Worm (Caenorhabditis elegans): ENCODE results near the gene abu-2.

abu-2 gene

DNA sequence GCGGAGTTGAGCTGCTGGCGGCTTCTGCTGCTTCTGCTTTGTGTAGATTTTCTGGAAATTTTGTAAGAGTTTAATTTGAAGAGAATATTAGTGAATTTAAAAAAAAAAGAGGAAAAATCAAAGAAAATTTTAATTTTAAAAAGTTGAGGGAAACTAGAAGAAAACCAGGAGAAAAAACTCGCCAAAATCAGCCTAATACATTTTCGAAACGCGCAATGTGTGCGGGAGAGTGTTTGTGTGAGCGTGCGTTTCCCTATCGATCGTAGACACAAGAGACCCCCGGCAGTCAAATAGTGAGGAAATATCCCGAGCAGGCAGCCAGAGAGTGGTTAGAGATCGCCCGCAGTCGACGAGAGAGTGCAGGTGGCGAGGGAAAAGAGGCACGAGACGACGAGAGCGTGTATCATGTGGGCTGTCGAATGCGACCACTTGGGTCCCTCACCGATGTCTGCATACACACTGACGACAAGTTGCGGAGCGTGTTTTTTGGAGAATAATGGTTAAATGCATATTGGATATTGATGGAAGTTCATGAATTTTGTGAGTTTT is 36.2 kb upstream of the abu-2 start, which contains the start of gene zfp-3 (continued):
- TF ChIP-seq dmd-6 (GFP tag; IDR thresholded peaks at IDR 0.05), result peak; percentile 91
- TF ChIP-seq dve-1 (tag; optimal IDR thresholded peaks at IDR 0.05; ENCODE audit: insufficient read depth), result peak; percentile 97
- peak; percentile 88 for TF ChIP-seq nhr-77 (tag; optimal IDR thresholded peaks at IDR 0.05)
- no peak for TF ChIP-seq nhr-111 (GFP tag; optimal IDR thresholded peaks at IDR 0.05)
- no peak for TF ChIP-seq madf-5 (GFP tag; IDR thresholded peaks at IDR 0.05)
- peak; percentile 94 for TF ChIP-seq nhr-11 (tag; optimal IDR thresholded peaks at IDR 0.05)
- TF ChIP-seq ceh-28 (tag; optimal IDR thresholded peaks at IDR 0.05), result peak; percentile 72
- no peak for TF ChIP-seq aly-2 (tag; optimal IDR thresholded peaks at IDR 0.05)
- peak; percentile 95 for TF ChIP-seq fkh-10 (GFP tag; optimal IDR thresholded peaks at IDR 0.05)
- TF ChIP-seq gei-8 (GFP tag; optimal IDR thresholded peaks at IDR 0.05), result peak; percentile 39
- TF ChIP-seq php-3 (GFP tag; IDR thresholded peaks at IDR 0.05), result 0 out of 2 replicates have a peak, but pooled peaks have one; percentile 44
- peak; percentile 83 for TF ChIP-seq nhr-41 (GFP tag; IDR thresholded peaks at IDR 0.05)
- peak; percentile 91 for TF ChIP-seq set-16 (GFP tag; IDR thresholded peaks at IDR 0.05)
- TF ChIP-seq snpc-1.2 (GFP tag; IDR thresholded peaks at IDR 0.05), result no peak
- 0 out of 2 replicates have a peak, but pooled peaks have one; percentile 47 for TF ChIP-seq ZK337.2 (GFP tag; IDR thresholded peaks at IDR 0.05)
- peak; percentile 45 for TF ChIP-seq lir-3 (tag; optimal IDR thresholded peaks at IDR 0.05)
- peak; percentile 41 for TF ChIP-seq Y5F2A.4 (GFP tag; optimal IDR thresholded peaks at IDR 0.05)
- TF ChIP-seq egl-27 (tag; optimal IDR thresholded peaks at IDR 0.05), result no peak
- TF ChIP-seq ama-1 (optimal IDR thresholded peaks at IDR 0.05), result peak; percentile 7
- peak; percentile 6 for TF ChIP-seq skn-1 (tag; optimal IDR thresholded peaks at IDR 0.05)
- TF ChIP-seq F49E8.2 (tag; optimal IDR thresholded peaks at IDR 0.05; ENCODE audit: borderline replicate concordance), result no peak
- peak in 1 of 2 experiments; percentile 59 for TF ChIP-seq ZK546.5 (tag; optimal IDR thresholded peaks at IDR 0.05)
- TF ChIP-seq duxl-1 (tag; optimal IDR thresholded peaks at IDR 0.05; ENCODE audit: poor library complexity), result peak; percentile 87
- 0 out of 2 replicates have a peak, but pooled peaks have one; percentile 31 for TF ChIP-seq Y105C5A.15 (GFP tag; IDR thresholded peaks at IDR 0.05)
- no peak for TF ChIP-seq nhr-237 (tag; optimal IDR thresholded peaks at IDR 0.05)
- peak; percentile 89 for TF ChIP-seq arid-1 (GFP tag; conservative IDR thresholded peaks at IDR 0.05)
- no peak for TF ChIP-seq cey-2 (tag; optimal IDR thresholded peaks at IDR 0.05; ENCODE audit: borderline replicate concordance, insufficient read depth)
- TF ChIP-seq nhr-42 (GFP tag; IDR thresholded peaks at IDR 0.05), result peak; percentile 87; the same call in 1 of the 2 replicates
- peak; percentile 94 for TF ChIP-seq ceh-20 (GFP tag; IDR thresholded peaks at IDR 0.05)
- TF ChIP-seq ctbp-1 (GFP tag; IDR thresholded peaks at IDR 0.05), result peak; percentile 95
- peak; percentile 86 for TF ChIP-seq mes-2 (tag; optimal IDR thresholded peaks at IDR 0.05; ENCODE audit: poor library complexity, severe bottlenecking)
- TF ChIP-seq tra-1 (GFP tag; IDR thresholded peaks at IDR 0.05), result peak; percentile 81
- TF ChIP-seq attf-4 (tag; optimal IDR thresholded peaks at IDR 0.05), result no peak
- no peak for TF ChIP-seq daf-12 (tag; optimal IDR thresholded peaks at IDR 0.05)
- no peak for TF ChIP-seq nhr-10 (tag; optimal IDR thresholded peaks at IDR 0.05)
- peak; percentile 71; the same call in 1 of the 2 replicates for TF ChIP-seq zfp-3 (GFP tag; conservative IDR thresholded peaks at IDR 0.05)
- peak; percentile 82 for TF ChIP-seq nhr-28 (tag; optimal IDR thresholded peaks at IDR 0.05)
- peak; percentile 95 to 97 for TF ChIP-seq mdl-1 (tag; optimal IDR thresholded peaks at IDR 0.05)
- peak; percentile 87 for TF ChIP-seq T26A8.4 (GFP tag; IDR thresholded peaks at IDR 0.05)
- TF ChIP-seq mdt-29 (GFP tag; IDR thresholded peaks at IDR 0.05), result peak; percentile 76
- peak; percentile 74; the same call in 1 of the 2 replicates for TF ChIP-seq saeg-2 (GFP tag; IDR thresholded peaks at IDR 0.05)
- no peak for TF ChIP-seq mxl-2 (GFP tag; conservative IDR thresholded peaks at IDR 0.05)
- TF ChIP-seq F10B5.3 (tag; optimal IDR thresholded peaks at IDR 0.05), result peak; percentile 71
- TF ChIP-seq Y48G9A.11 (GFP tag; IDR thresholded peaks at IDR 0.05), result no peak
- TF ChIP-seq snpc-4 (tag; optimal IDR thresholded peaks at IDR 0.05), result no peak
- no peak for TF ChIP-seq zip-11 (GFP tag; IDR thresholded peaks at IDR 0.05)
- TF ChIP-seq hmg-1.1 (GFP tag; IDR thresholded peaks at IDR 0.05), result peak; percentile 96
- TF ChIP-seq hlh-11 (tag; optimal IDR thresholded peaks at IDR 0.05), result peak; percentile 99
- TF ChIP-seq Y75B8A.6 (GFP tag; IDR thresholded peaks at IDR 0.05), result no peak
